Fruit fly (Drosophila melanogaster) whole organism, prepupa: ENCODE results near the gene CG43293.

Experiments used
- CG10631 ChIP-seq: fragments of 200-800 bp; sonication (Bioruptor generic); optimal IDR thresholded peaks from 2 replicates; lab custom pipeline; 2016; ENCODE audit warnings: missing biosample characterization, missing genetic modification characterization
- CG10669 ChIP-seq: fragments of 200-800 bp; sonication (Bioruptor generic); optimal IDR thresholded peaks from 3 replicates; lab custom pipeline; 2018; ENCODE audit warnings: missing biosample characterization, mild to moderate bottlenecking, missing genetic modification characterization, moderate library complexity
- CG11294 ChIP-seq: fragments of 200-800 bp; sonication (Bioruptor generic); IDR thresholded peaks from 2 replicates; pipeline ENCODE4 v1.3.6; 2022; ENCODE audit warnings: missing biosample characterization, missing genetic modification characterization
- CG11762 ChIP-seq: fragments of 200-800 bp; sonication (Bioruptor generic); optimal IDR thresholded peaks from 3 replicates; lab custom pipeline; 2016; ENCODE audit warnings: missing biosample characterization, missing genetic modification characterization; ENCODE audit not compliant: insufficient read depth
- CG11902 ChIP-seq: fragments of 200-800 bp; sonication (Bioruptor generic); optimal IDR thresholded peaks from 3 replicates; lab custom pipeline; 2016; ENCODE audit warnings: missing biosample characterization, missing genetic modification characterization
- CG15336 ChIP-seq: fragments of 200-800 bp; sonication (Bioruptor generic); IDR thresholded peaks from 2 replicates; pipeline ENCODE4 v1.3.6; 2022; ENCODE audit warnings: missing biosample characterization, missing genetic modification characterization
- CG3032 ChIP-seq: fragments of 200-800 bp; optimal IDR thresholded peaks from 2 replicates; lab custom pipeline; 2019; ENCODE audit warnings: missing biosample characterization, mild to moderate bottlenecking, missing genetic modification characterization, moderate library complexity
- CG31627 ChIP-seq: fragments of 200-800 bp; sonication (Bioruptor generic); optimal IDR thresholded peaks from 3 replicates; lab custom pipeline; 2016; ENCODE audit warnings: missing biosample characterization, missing genetic modification characterization
- CG32006 ChIP-seq: fragments of 200-800 bp; sonication (Bioruptor generic); optimal IDR thresholded peaks from 3 replicates; lab custom pipeline; 2017; ENCODE audit warnings: missing biosample characterization, mild to moderate bottlenecking, missing genetic modification characterization
- CG34406 ChIP-seq: fragments of 200-800 bp; sonication (Bioruptor generic); optimal IDR thresholded peaks from 3 replicates; lab custom pipeline; 2016; ENCODE audit warnings: missing biosample characterization, missing genetic modification characterization
- CG3919 ChIP-seq: fragments of 200-800 bp; sonication (Bioruptor generic); optimal IDR thresholded peaks from 3 replicates; lab custom pipeline; 2016; ENCODE audit warnings: missing biosample characterization, missing genetic modification characterization
- CG6163 ChIP-seq: fragments of 200-800 bp; sonication (Bioruptor generic); IDR thresholded peaks from 3 replicates; pipeline ENCODE4 v1.3.6; 2022; ENCODE audit warnings: missing biosample characterization, missing genetic modification characterization
- CG6276 ChIP-seq: fragments of 200-800 bp; sonication (Bioruptor generic); optimal IDR thresholded peaks from 2 replicates; lab custom pipeline; 2017; ENCODE audit warnings: missing biosample characterization, mild to moderate bottlenecking, missing genetic modification characterization
- CG6792 ChIP-seq: fragments of 200-800 bp; sonication (Bioruptor generic); optimal IDR thresholded peaks from 3 replicates; lab custom pipeline; 2016; ENCODE audit warnings: missing biosample characterization, missing genetic modification characterization
- CG6808 ChIP-seq: fragments of 200-800 bp; sonication (Bioruptor generic); optimal IDR thresholded peaks from 3 replicates; lab custom pipeline; 2017; ENCODE audit warnings: missing biosample characterization, missing genetic modification characterization, mild to moderate bottlenecking, moderate library complexity, missing genetic modification reagents
- CG6854 ChIP-seq: fragments of 200-800 bp; sonication (Bioruptor generic); optimal IDR thresholded peaks from 2 replicates; lab custom pipeline; 2017; ENCODE audit warnings: missing biosample characterization, mild to moderate bottlenecking, missing genetic modification characterization
- CG7368 ChIP-seq: fragments of 200-800 bp; sonication (Bioruptor generic); optimal IDR thresholded peaks from 3 replicates; lab custom pipeline; 2016; ENCODE audit warnings: missing biosample characterization, missing genetic modification characterization
- CG8119 ChIP-seq: fragments of 200-800 bp; sonication (Bioruptor generic); IDR thresholded peaks from 3 replicates; pipeline ENCODE4 v1.3.6; 2022; ENCODE audit warnings: missing biosample characterization, missing genetic modification characterization
- CG8319 ChIP-seq: fragments of 200-800 bp; sonication (Bioruptor generic); optimal IDR thresholded peaks from 3 replicates; lab custom pipeline; 2016; ENCODE audit warnings: missing biosample characterization, missing genetic modification characterization
- CG8632 ChIP-seq: fragments of 200-800 bp; sonication (Bioruptor generic); optimal IDR thresholded peaks from 3 replicates; lab custom pipeline; 2016; ENCODE audit warnings: missing biosample characterization, missing genetic modification characterization
- CG9139 ChIP-seq: fragments of 200-800 bp; sonication (Bioruptor generic); optimal IDR thresholded peaks from 3 replicates; lab custom pipeline; 2017; ENCODE audit warnings: missing biosample characterization, mild to moderate bottlenecking, missing genetic modification characterization
- Eip75B ChIP-seq: fragments of 200-800 bp; sonication (Bioruptor generic); optimal IDR thresholded peaks from 3 replicates; lab custom pipeline; 2016; ENCODE audit warnings: missing biosample characterization, missing genetic modification characterization
- Eip78C ChIP-seq: fragments of 200-800 bp; sonication (Bioruptor generic); peaks from one replicate; lab custom pipeline; 2016; ENCODE audit warnings: missing biosample characterization, missing genetic modification characterization
- Eip93F ChIP-seq: fragments of 200-800 bp; sonication (Bioruptor generic); optimal IDR thresholded peaks from 2 replicates; lab custom pipeline; 2016; ENCODE audit warnings: missing biosample characterization, mild to moderate bottlenecking, missing genetic modification characterization
- Ets96B ChIP-seq: fragments of 200-800 bp; optimal IDR thresholded peaks from 2 replicates; lab custom pipeline; 2019; ENCODE audit warnings: missing biosample characterization, mild to moderate bottlenecking, missing genetic modification characterization, moderate library complexity
- Gug ChIP-seq: fragments of 200-800 bp; sonication (Bioruptor generic); IDR thresholded peaks from 2 replicates; pipeline ENCODE4 v1.3.6; 2022; ENCODE audit warnings: missing biosample characterization, missing genetic modification characterization
- Hr38 ChIP-seq: sonication (Bioruptor generic); optimal IDR thresholded peaks from 2 replicates; lab custom pipeline; 2016; ENCODE audit warnings: missing biosample characterization, missing genetic modification characterization
- Hr4 ChIP-seq: fragments of 200-800 bp; sonication (Bioruptor generic); optimal IDR thresholded peaks from 3 replicates; lab custom pipeline; 2016; ENCODE audit warnings: missing biosample characterization, missing genetic modification characterization
- Lpt ChIP-seq: fragments of 200-800 bp; sonication (Bioruptor generic); optimal IDR thresholded peaks from 3 replicates; lab custom pipeline; 2016; ENCODE audit warnings: missing biosample characterization, missing genetic modification characterization
- OdsH ChIP-seq: fragments of 200-800 bp; sonication (Bioruptor generic); optimal IDR thresholded peaks from 3 replicates; lab custom pipeline; 2016; ENCODE audit warnings: missing biosample characterization, missing genetic modification characterization
- Smox ChIP-seq: fragments of 200-800 bp; sonication (Bioruptor generic); optimal IDR thresholded peaks from 3 replicates; lab custom pipeline; 2016; ENCODE audit warnings: missing biosample characterization, missing genetic modification characterization
- Sox14 ChIP-seq: fragments of 200-800 bp; sonication (Bioruptor generic); optimal IDR thresholded peaks from 3 replicates; lab custom pipeline; 2016; ENCODE audit warnings: missing biosample characterization, missing genetic modification characterization
- Sox15 ChIP-seq: fragments of 200-800 bp; sonication (Bioruptor generic); optimal IDR thresholded peaks from 3 replicates; lab custom pipeline; 2016; ENCODE audit warnings: missing biosample characterization, missing genetic modification characterization
- acj6 ChIP-seq: fragments of 200-800 bp; sonication (Bioruptor generic); optimal IDR thresholded peaks from 3 replicates; lab custom pipeline; 2016; ENCODE audit warnings: missing biosample characterization, missing genetic modification characterization
- dac ChIP-seq: fragments of 200-800 bp; sonication (Bioruptor generic); optimal IDR thresholded peaks from 2 replicates; lab custom pipeline; 2017; ENCODE audit warnings: missing biosample characterization, mild to moderate bottlenecking, missing genetic modification characterization
- dsx ChIP-seq: fragments of 200-800 bp; optimal IDR thresholded peaks from 3 replicates; lab custom pipeline; 2019; ENCODE audit warnings: missing biosample characterization, mild to moderate bottlenecking, missing genetic modification characterization, moderate library complexity; ENCODE audit not compliant: poor library complexity, severe bottlenecking
- eg ChIP-seq: fragments of 200-800 bp; sonication (Bioruptor generic); IDR thresholded peaks from 3 replicates; pipeline ENCODE4 v1.3.6; 2022; ENCODE audit warnings: missing biosample characterization, missing genetic modification characterization
- esn ChIP-seq: fragments of 200-800 bp; sonication (Bioruptor generic); optimal IDR thresholded peaks from 2 replicates; lab custom pipeline; 2016; ENCODE audit warnings: missing biosample characterization, mild to moderate bottlenecking, missing genetic modification characterization, moderate library complexity
- fd59A ChIP-seq: fragments of 200-800 bp; sonication (Bioruptor generic); optimal IDR thresholded peaks from 2 replicates; lab custom pipeline; 2017; ENCODE audit warnings: missing biosample characterization, mild to moderate bottlenecking, missing genetic modification characterization, missing genetic modification reagents
- fd85E ChIP-seq: fragments of 200-800 bp; sonication (Bioruptor generic); optimal IDR thresholded peaks from 3 replicates; lab custom pipeline; 2016; ENCODE audit warnings: missing biosample characterization, missing genetic modification characterization
- fkh ChIP-seq: fragments of 200-800 bp; sonication (Bioruptor generic); optimal IDR thresholded peaks from 3 replicates; lab custom pipeline; 2017; ENCODE audit warnings: missing biosample characterization, mild to moderate bottlenecking, missing genetic modification characterization, moderate library complexity
- lz ChIP-seq: fragments of 200-800 bp; sonication (Bioruptor generic); optimal IDR thresholded peaks from 3 replicates; lab custom pipeline; 2016; ENCODE audit warnings: missing biosample characterization, missing genetic modification characterization
- pdm3 ChIP-seq: fragments of 200-800 bp; sonication (Bioruptor generic); optimal IDR thresholded peaks from 3 replicates; lab custom pipeline; 2016; ENCODE audit warnings: missing biosample characterization, missing genetic modification characterization
- salr ChIP-seq, 2 experiments: fragments of 200-800 bp; sonication (Bioruptor generic); optimal IDR thresholded peaks; 3 replicates each; lab custom pipeline; 2016 to 2018; ENCODE audit warnings: missing biosample characterization in 2 of 2, missing genetic modification characterization in 2 of 2, mild to moderate bottlenecking in 1 of 2
- spab ChIP-seq: fragments of 200-800 bp; sonication (Bioruptor generic); optimal IDR thresholded peaks from 2 replicates; lab custom pipeline; 2017; ENCODE audit warnings: missing biosample characterization, mild to moderate bottlenecking, missing genetic modification characterization, missing genetic modification reagents
- ss ChIP-seq, 2 experiments: fragments of 200-800 bp; sonication (Bioruptor generic); optimal IDR thresholded peaks; 2 replicates in 1 of 2; 3 replicates in 1 of 2; lab custom pipeline; 2017 to 2018; ENCODE audit warnings: mild to moderate bottlenecking in 2 of 2, missing biosample characterization in 2 of 2, missing genetic modification characterization in 2 of 2, moderate library complexity in 1 of 2
- topi ChIP-seq: fragments of 200-800 bp; sonication (Bioruptor generic); optimal IDR thresholded peaks from 3 replicates; lab custom pipeline; 2016; ENCODE audit warnings: missing biosample characterization, missing genetic modification characterization
- vri ChIP-seq: fragments of 200-800 bp; sonication (Bioruptor generic); optimal IDR thresholded peaks from 3 replicates; lab custom pipeline; 2016; ENCODE audit warnings: missing biosample characterization, mild to moderate bottlenecking, missing genetic modification characterization

CG43293 gene

dm6 chr3L:6217212-6217611, 32.2 kb downstream of the CG43293 start (continued):
- TF ChIP-seq Lpt (GFP tag; lab: Kevin White, UChicago) (no peak), CG8632 (GFP tag; lab: Kevin White, UChicago) (peak; percentile 30), CG32006 (GFP tag; lab: Kevin White, UChicago) (peak; percentile 50), CG7368 (GFP tag; lab: Kevin White, UChicago) (no peak), Gug (GFP tag; lab: Robert Waterston, UW) (peak; percentile 26; the same call in 1 of the 2 replicates), fd59A (GFP tag; lab: Kevin White, UChicago) (no peak), Eip78C (GFP tag; lab: Kevin White, UChicago) (no peak), CG8119 (GFP tag; lab: Robert Waterston, UW) (peak; percentile 47; the same call in 2 of the 3 replicates), CG10631 (peak; percentile 55), Smox (GFP tag; lab: Kevin White, UChicago) (no peak), CG6808 (GFP tag; lab: Kevin White, UChicago) (no peak), topi (GFP tag; lab: Kevin White, UChicago) (no peak), salr (GFP tag; optimal IDR thresholded peaks at IDR 0.05; lab: Kevin White, UChicago) (no peak), Sox14 (GFP tag; lab: Kevin White, UChicago) (no peak), dac (no peak), CG15336 (GFP tag; lab: Robert Waterston, UW) (peak; percentile 29; the same call in 1 of the 2 replicates), Hr38 (GFP tag; lab: Kevin White, UChicago) (no peak), fd85E (GFP tag; lab: Kevin White, UChicago) (no peak), CG11762 (GFP tag; lab: Kevin White, UChicago) (no peak), pdm3 (GFP tag; lab: Kevin White, UChicago) (no peak), dsx (GFP tag; lab: Kevin White, UChicago) (no peak), Ets96B (no peak), Hr4 (GFP tag; lab: Kevin White, UChicago) (no peak), CG11294 (GFP tag; lab: Robert Waterston, UW) (no peak), CG6276 (GFP tag; lab: Kevin White, UChicago) (no peak), CG3919 (no peak), fkh (GFP tag; lab: Kevin White, UChicago) (no peak), CG10669 (no peak), esn (GFP tag; lab: Kevin White, UChicago) (peak; percentile 69), CG9139 (no peak), Eip93F (GFP tag; lab: Kevin White, UChicago) (no peak)

dm6 chr3L:6217806-6218205, 32.8 kb downstream of the CG43293 start, which contains the start of gene LanA:
LanA (minus strand) TSS chr3L:6218022.
- no peak for TF ChIP-seq acj6 (GFP tag; lab: Kevin White, UChicago)
- no peak for TF ChIP-seq CG6808 (GFP tag; lab: Kevin White, UChicago)
- no peak for TF ChIP-seq CG8119 (GFP tag; lab: Robert Waterston, UW)
- no peak for TF ChIP-seq OdsH
- no peak for TF ChIP-seq spab (GFP tag; lab: Kevin White, UChicago)
- TF ChIP-seq CG11294 (GFP tag; lab: Robert Waterston, UW) = no peak
- no peak for TF ChIP-seq CG31627 (GFP tag; lab: Kevin White, UChicago)
- TF ChIP-seq CG8632 (GFP tag; lab: Kevin White, UChicago) = no peak
- no peak for TF ChIP-seq Eip75B (GFP tag; lab: Kevin White, UChicago)
- TF ChIP-seq Gug (GFP tag; lab: Robert Waterston, UW) = no peak
- TF ChIP-seq CG32006 (GFP tag; lab: Kevin White, UChicago) = no peak
- TF ChIP-seq eg (GFP tag; lab: Robert Waterston, UW) = peak; percentile 14; the same call in 1 of the 3 replicates
- TF ChIP-seq lz = no peak
- no peak for TF ChIP-seq CG34406
- no peak for TF ChIP-seq CG11902 (GFP tag; lab: Kevin White, UChicago)
- TF ChIP-seq dac = no peak
- TF ChIP-seq CG10669 = no peak
- no peak for TF ChIP-seq CG6792
- no peak for TF ChIP-seq Eip93F (GFP tag; lab: Kevin White, UChicago)
- no peak for TF ChIP-seq Sox15
- TF ChIP-seq CG6854 (GFP tag; lab: Kevin White, UChicago) = peak; percentile 37
- no peak for TF ChIP-seq esn (GFP tag; lab: Kevin White, UChicago)
- no peak for TF ChIP-seq fd85E (GFP tag; lab: Kevin White, UChicago)
- TF ChIP-seq CG3919 = peak; percentile 7
- no peak for TF ChIP-seq ss (GFP tag; optimal IDR thresholded peaks at IDR 0.05; lab: Kevin White, UChicago)
- no peak for TF ChIP-seq CG7368 (GFP tag; lab: Kevin White, UChicago)
- TF ChIP-seq fkh (GFP tag; lab: Kevin White, UChicago) = peak; percentile 9
- TF ChIP-seq CG8319 (GFP tag; lab: Kevin White, UChicago) = no peak
- TF ChIP-seq vri (GFP tag; lab: Kevin White, UChicago) = peak; percentile 25
- TF ChIP-seq topi (GFP tag; lab: Kevin White, UChicago) = no peak
- peak; percentile 52; the same call in 2 of the 3 replicates for TF ChIP-seq CG6163
- no peak for TF ChIP-seq CG3032 (tag; lab: Kevin White, UChicago)
- TF ChIP-seq CG15336 (GFP tag; lab: Robert Waterston, UW) = no peak; the same call in 1 of the 2 replicates
- no peak for TF ChIP-seq CG9139
- no peak for TF ChIP-seq Ets96B
